Fruit fly (Drosophila melanogaster) whole organism, prepupa: ENCODE measurements around the gene CG2652.

ENCODE experiments used
- Blimp-1 ChIP-seq: fragments of 200-800 bp; sonication (Bioruptor generic); optimal IDR thresholded peaks from 3 replicates; lab custom pipeline; 2017; ENCODE audit warnings: missing biosample characterization, missing genetic modification characterization, mild to moderate bottlenecking, moderate library complexity, missing genetic modification reagents
- CG11762 ChIP-seq: fragments of 200-800 bp; sonication (Bioruptor generic); optimal IDR thresholded peaks from 3 replicates; lab custom pipeline; 2016; ENCODE audit warnings: missing biosample characterization, missing genetic modification characterization; ENCODE audit not compliant: insufficient read depth
- CG11902 ChIP-seq: fragments of 200-800 bp; sonication (Bioruptor generic); optimal IDR thresholded peaks from 3 replicates; lab custom pipeline; 2016; ENCODE audit warnings: missing biosample characterization, missing genetic modification characterization
- CG1621 ChIP-seq: fragments of 200-800 bp; sonication (Bioruptor generic); optimal IDR thresholded peaks from 3 replicates; lab custom pipeline; 2018; ENCODE audit warnings: missing biosample characterization, mild to moderate bottlenecking, missing genetic modification characterization
- CG16779 ChIP-seq: fragments of 200-800 bp; sonication (Bioruptor generic); optimal IDR thresholded peaks from 3 replicates; lab custom pipeline; 2017; ENCODE audit warnings: missing biosample characterization, mild to moderate bottlenecking, missing genetic modification characterization
- CG31627 ChIP-seq: fragments of 200-800 bp; sonication (Bioruptor generic); optimal IDR thresholded peaks from 3 replicates; lab custom pipeline; 2016; ENCODE audit warnings: missing biosample characterization, missing genetic modification characterization
- CG32006 ChIP-seq: fragments of 200-800 bp; sonication (Bioruptor generic); optimal IDR thresholded peaks from 3 replicates; lab custom pipeline; 2017; ENCODE audit warnings: missing biosample characterization, mild to moderate bottlenecking, missing genetic modification characterization
- CG3919 ChIP-seq: fragments of 200-800 bp; sonication (Bioruptor generic); optimal IDR thresholded peaks from 3 replicates; lab custom pipeline; 2016; ENCODE audit warnings: missing biosample characterization, missing genetic modification characterization
- CG6808 ChIP-seq: fragments of 200-800 bp; sonication (Bioruptor generic); optimal IDR thresholded peaks from 3 replicates; lab custom pipeline; 2017; ENCODE audit warnings: missing biosample characterization, missing genetic modification characterization, mild to moderate bottlenecking, moderate library complexity, missing genetic modification reagents
- CG8119 ChIP-seq: fragments of 200-800 bp; sonication (Bioruptor generic); IDR thresholded peaks from 3 replicates; pipeline ENCODE4 v1.3.6; 2022; ENCODE audit warnings: missing biosample characterization, missing genetic modification characterization
- CG8632 ChIP-seq: fragments of 200-800 bp; sonication (Bioruptor generic); optimal IDR thresholded peaks from 3 replicates; lab custom pipeline; 2016; ENCODE audit warnings: missing biosample characterization, missing genetic modification characterization
- CG9139 ChIP-seq: fragments of 200-800 bp; sonication (Bioruptor generic); optimal IDR thresholded peaks from 3 replicates; lab custom pipeline; 2017; ENCODE audit warnings: missing biosample characterization, mild to moderate bottlenecking, missing genetic modification characterization
- Eip75B ChIP-seq: fragments of 200-800 bp; sonication (Bioruptor generic); optimal IDR thresholded peaks from 3 replicates; lab custom pipeline; 2016; ENCODE audit warnings: missing biosample characterization, missing genetic modification characterization
- Eip78C ChIP-seq: fragments of 200-800 bp; sonication (Bioruptor generic); peaks from one replicate; lab custom pipeline; 2016; ENCODE audit warnings: missing biosample characterization, missing genetic modification characterization
- Eip93F ChIP-seq: fragments of 200-800 bp; sonication (Bioruptor generic); optimal IDR thresholded peaks from 2 replicates; lab custom pipeline; 2016; ENCODE audit warnings: missing biosample characterization, mild to moderate bottlenecking, missing genetic modification characterization
- Gug ChIP-seq: fragments of 200-800 bp; sonication (Bioruptor generic); IDR thresholded peaks from 2 replicates; pipeline ENCODE4 v1.3.6; 2022; ENCODE audit warnings: missing biosample characterization, missing genetic modification characterization
- Lpt ChIP-seq: fragments of 200-800 bp; sonication (Bioruptor generic); optimal IDR thresholded peaks from 3 replicates; lab custom pipeline; 2016; ENCODE audit warnings: missing biosample characterization, missing genetic modification characterization
- OdsH ChIP-seq: fragments of 200-800 bp; sonication (Bioruptor generic); optimal IDR thresholded peaks from 3 replicates; lab custom pipeline; 2016; ENCODE audit warnings: missing biosample characterization, missing genetic modification characterization
- Sox102F ChIP-seq: fragments of 200-800 bp; sonication (Bioruptor generic); optimal IDR thresholded peaks from 2 replicates; lab custom pipeline; 2016; ENCODE audit warnings: missing biosample characterization, mild to moderate bottlenecking, missing genetic modification characterization
- Sox14 ChIP-seq: fragments of 200-800 bp; sonication (Bioruptor generic); optimal IDR thresholded peaks from 3 replicates; lab custom pipeline; 2016; ENCODE audit warnings: missing biosample characterization, missing genetic modification characterization
- achi ChIP-seq: fragments of 200-800 bp; sonication (Bioruptor generic); optimal IDR thresholded peaks from 3 replicates; lab custom pipeline; 2016; ENCODE audit warnings: missing biosample characterization, missing genetic modification characterization
- acj6 ChIP-seq: fragments of 200-800 bp; sonication (Bioruptor generic); optimal IDR thresholded peaks from 3 replicates; lab custom pipeline; 2016; ENCODE audit warnings: missing biosample characterization, missing genetic modification characterization
- dsx ChIP-seq: fragments of 200-800 bp; optimal IDR thresholded peaks from 3 replicates; lab custom pipeline; 2019; ENCODE audit warnings: missing biosample characterization, mild to moderate bottlenecking, missing genetic modification characterization, moderate library complexity; ENCODE audit not compliant: poor library complexity, severe bottlenecking
- esn ChIP-seq: fragments of 200-800 bp; sonication (Bioruptor generic); optimal IDR thresholded peaks from 2 replicates; lab custom pipeline; 2016; ENCODE audit warnings: missing biosample characterization, mild to moderate bottlenecking, missing genetic modification characterization, moderate library complexity
- fd59A ChIP-seq: fragments of 200-800 bp; sonication (Bioruptor generic); optimal IDR thresholded peaks from 2 replicates; lab custom pipeline; 2017; ENCODE audit warnings: missing biosample characterization, mild to moderate bottlenecking, missing genetic modification characterization, missing genetic modification reagents
- fkh ChIP-seq: fragments of 200-800 bp; sonication (Bioruptor generic); optimal IDR thresholded peaks from 3 replicates; lab custom pipeline; 2017; ENCODE audit warnings: missing biosample characterization, mild to moderate bottlenecking, missing genetic modification characterization, moderate library complexity
- pdm3 ChIP-seq: fragments of 200-800 bp; sonication (Bioruptor generic); optimal IDR thresholded peaks from 3 replicates; lab custom pipeline; 2016; ENCODE audit warnings: missing biosample characterization, missing genetic modification characterization
- salr ChIP-seq, 2 experiments: fragments of 200-800 bp; sonication (Bioruptor generic); optimal IDR thresholded peaks; 3 replicates each; lab custom pipeline; 2016 to 2018; ENCODE audit warnings: missing biosample characterization in 2 of 2, missing genetic modification characterization in 2 of 2, mild to moderate bottlenecking in 1 of 2
- ss ChIP-seq, 2 experiments: fragments of 200-800 bp; sonication (Bioruptor generic); optimal IDR thresholded peaks; 2 replicates in 1 of 2; 3 replicates in 1 of 2; lab custom pipeline; 2017 to 2018; ENCODE audit warnings: mild to moderate bottlenecking in 2 of 2, missing biosample characterization in 2 of 2, missing genetic modification characterization in 2 of 2, moderate library complexity in 1 of 2
- svp ChIP-seq: fragments of 200-800 bp; sonication (Bioruptor generic); peaks from one replicate; lab custom pipeline; 2016; ENCODE audit warnings: missing biosample characterization, missing genetic modification characterization
- vri ChIP-seq: fragments of 200-800 bp; sonication (Bioruptor generic); optimal IDR thresholded peaks from 3 replicates; lab custom pipeline; 2016; ENCODE audit warnings: missing biosample characterization, mild to moderate bottlenecking, missing genetic modification characterization

Gene CG2652

dm6 chrX:2657220-2657619 lies 25.5 kb downstream of the CG2652 start:
- TF ChIP-seq CG3919 (GFP tag; lab: Kevin White, UChicago): no peak
- TF ChIP-seq CG11902 (GFP tag; lab: Kevin White, UChicago): no peak
- TF ChIP-seq CG6808 (GFP tag; lab: Kevin White, UChicago): no peak
- no peak for TF ChIP-seq CG16779 (tag; lab: Kevin White, UChicago)
- peak; percentile 17 for TF ChIP-seq Eip78C (GFP tag; lab: Kevin White, UChicago)
- no peak for TF ChIP-seq fd59A (GFP tag; lab: Kevin White, UChicago)
- no peak for TF ChIP-seq Sox14 (GFP tag; lab: Kevin White, UChicago)
- TF ChIP-seq CG8119: no peak
- no peak for TF ChIP-seq CG11762 (GFP tag; lab: Kevin White, UChicago)
- TF ChIP-seq pdm3 (GFP tag; lab: Kevin White, UChicago): no peak
- no peak for TF ChIP-seq Gug (GFP tag; lab: Robert Waterston, UW)
- TF ChIP-seq CG31627 (GFP tag; lab: Kevin White, UChicago): no peak
- TF ChIP-seq CG9139: no peak
- no peak for TF ChIP-seq CG8632 (GFP tag; lab: Kevin White, UChicago)
- TF ChIP-seq Lpt (GFP tag; lab: Kevin White, UChicago): no peak
- no peak for TF ChIP-seq CG32006 (GFP tag; lab: Kevin White, UChicago)
- peak in 1 of 2 experiments; percentile 18 for TF ChIP-seq ss (GFP tag; optimal IDR thresholded peaks at IDR 0.05; lab: Kevin White, UChicago)
- TF ChIP-seq achi (GFP tag; lab: Kevin White, UChicago): no peak
- TF ChIP-seq svp: peak; percentile 49
- TF ChIP-seq Eip75B (GFP tag; lab: Kevin White, UChicago): no peak
- TF ChIP-seq, all 60 proteins: peak for 3

dm6 chrX:2655998-2656397 lies 26.7 kb downstream of the CG2652 start:
- no peak for TF ChIP-seq svp
- peak; percentile 80 for TF ChIP-seq Blimp-1 (GFP tag; lab: Kevin White, UChicago)
- TF ChIP-seq Eip78C (GFP tag; lab: Kevin White, UChicago): peak; percentile 5
- no peak for TF ChIP-seq Sox102F (GFP tag; lab: Kevin White, UChicago)
- no peak for TF ChIP-seq pdm3 (GFP tag; lab: Kevin White, UChicago)

dm6 chrX:2655479-2655878 lies 27.3 kb downstream of the CG2652 start:
- TF ChIP-seq CG6808 (GFP tag; lab: Kevin White, UChicago): no peak
- peak; percentile 83 for TF ChIP-seq svp
- TF ChIP-seq esn (GFP tag; lab: Kevin White, UChicago): no peak
- TF ChIP-seq CG3919 (GFP tag; lab: Kevin White, UChicago): no peak
- TF ChIP-seq Blimp-1 (GFP tag; lab: Kevin White, UChicago): no peak

- TF ChIP-seq CG3919 (GFP tag; lab: Kevin White, UChicago) (no peak), OdsH (GFP tag; lab: Kevin White, UChicago) (no peak), Sox102F (GFP tag; lab: Kevin White, UChicago) (peak; percentile 1), ss (GFP tag; optimal IDR thresholded peaks at IDR 0.05; lab: Kevin White, UChicago) (peak; percentile 36 to 37), Sox14 (GFP tag; lab: Kevin White, UChicago) (peak; percentile 52), acj6 (no peak), vri (GFP tag; lab: Kevin White, UChicago) (peak; percentile 78), Eip93F (GFP tag; lab: Kevin White, UChicago) (peak; percentile 61), CG9139 (peak; percentile 5), dsx (GFP tag; lab: Kevin White, UChicago) (peak; percentile 50), CG1621 (tag; lab: Kevin White, UChicago) (no peak), CG31627 (GFP tag; lab: Kevin White, UChicago) (no peak), CG8632 (GFP tag; lab: Kevin White, UChicago) (peak; percentile 2), svp (peak; percentile 90), fkh (GFP tag; lab: Kevin White, UChicago) (peak; percentile 74), salr (GFP tag; optimal IDR thresholded peaks at IDR 0.05; lab: Kevin White, UChicago) (no peak), Eip78C (GFP tag; lab: Kevin White, UChicago) (peak; percentile 50)
Observed at dm6 chrX:2653533-2654296, 29.0 kb downstream of the CG2652 start.
